Fruit fly (Drosophila melanogaster) Kc167 (cell line): ENCODE results near the gene CG7246.

Experiments
- Myc ChIP-seq: fragments of >200 bp; optimal IDR thresholded peaks from 2 replicates; lab custom pipeline; 2017; ENCODE audit warnings: missing external identifiers
- Sin3A ChIP-seq: fragments of >200 bp; optimal IDR thresholded peaks from 2 replicates; lab custom pipeline; 2018; ENCODE audit warnings: missing external identifiers
- h ChIP-seq: fragments of >200 bp; optimal IDR thresholded peaks from 3 replicates; lab custom pipeline; 2018; ENCODE audit warnings: missing external identifiers
- insv ChIP-seq: fragments of >200 bp; optimal IDR thresholded peaks from 3 replicates; lab custom pipeline; 2018; ENCODE audit warnings: missing external identifiers
- psq ChIP-seq: fragments of >200 bp; optimal IDR thresholded peaks from 2 replicates; lab custom pipeline; 2017; ENCODE audit warnings: missing external identifiers
- ttk ChIP-seq: sonication (Bioruptor generic); optimal IDR thresholded peaks from 2 replicates; lab custom pipeline; 2017; ENCODE audit warnings: missing external identifiers

CG7246 gene

dm6 chrX:9080962-9081361 lies at the start of gene CG7246, which contains the start of gene HP1b:
TSS of gene CG7246 (minus strand) at chrX:9081057.
TSS of gene HP1b (plus strand) at chrX:9081063.
- no peak for TF ChIP-seq Sin3A (lab: Kevin White, UChicago)
- TF ChIP-seq ttk (lab: Kevin White, UChicago), result no peak
- no peak for TF ChIP-seq insv
- no peak for TF ChIP-seq Myc
- TF ChIP-seq h (lab: Kevin White, UChicago), result no peak
- TF ChIP-seq psq (lab: Kevin White, UChicago), result no peak

DNA sequence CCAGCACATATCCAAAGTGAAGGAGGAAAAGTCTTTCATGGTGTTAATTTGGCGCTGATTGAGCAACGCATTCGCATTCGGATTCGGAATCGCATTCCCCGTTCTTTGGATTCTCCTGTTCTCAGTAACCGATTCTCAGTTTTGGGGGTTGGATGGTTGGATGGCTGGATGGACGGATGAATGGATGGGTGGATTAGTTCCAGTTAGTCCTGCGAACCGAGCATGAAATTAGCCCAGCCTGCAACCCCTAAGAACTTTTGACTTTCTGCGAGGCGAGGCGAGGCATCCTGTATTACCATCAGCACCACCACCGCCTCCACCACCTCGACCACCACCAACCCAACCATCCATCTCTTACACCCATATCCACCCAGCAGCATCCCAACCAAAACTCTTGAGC lies 49.4 kb upstream of the CG7246 start:
- TF ChIP-seq psq (lab: Kevin White, UChicago) (no peak), ttk (lab: Kevin White, UChicago) (no peak), insv (no peak), h (lab: Kevin White, UChicago) (no peak)

- TF ChIP-seq ttk (lab: Kevin White, UChicago) (no peak), psq (lab: Kevin White, UChicago) (no peak), Myc (no peak), h (lab: Kevin White, UChicago) (no peak)
Observed at dm6 chrX:9129436-9129835, 48.6 kb upstream of the CG7246 start.

DNA sequence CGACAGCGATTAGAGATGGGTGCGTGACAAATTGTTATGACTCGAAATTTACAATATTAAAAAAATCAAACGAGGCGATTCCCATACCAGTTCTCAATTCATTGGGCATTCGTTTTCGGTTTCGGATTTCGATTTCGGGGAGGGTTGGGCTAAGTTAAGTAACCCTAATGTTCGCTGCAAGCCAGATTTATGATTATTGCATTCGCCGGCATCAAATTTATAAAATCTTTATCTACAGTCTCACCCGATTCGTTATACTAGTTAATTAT lies 47.1 kb upstream of the CG7246 start:
- TF ChIP-seq insv (no peak), Myc (no peak), ttk (lab: Kevin White, UChicago) (no peak), psq (lab: Kevin White, UChicago) (no peak), Sin3A (lab: Kevin White, UChicago) (no peak), h (lab: Kevin White, UChicago) (no peak)

DNA sequence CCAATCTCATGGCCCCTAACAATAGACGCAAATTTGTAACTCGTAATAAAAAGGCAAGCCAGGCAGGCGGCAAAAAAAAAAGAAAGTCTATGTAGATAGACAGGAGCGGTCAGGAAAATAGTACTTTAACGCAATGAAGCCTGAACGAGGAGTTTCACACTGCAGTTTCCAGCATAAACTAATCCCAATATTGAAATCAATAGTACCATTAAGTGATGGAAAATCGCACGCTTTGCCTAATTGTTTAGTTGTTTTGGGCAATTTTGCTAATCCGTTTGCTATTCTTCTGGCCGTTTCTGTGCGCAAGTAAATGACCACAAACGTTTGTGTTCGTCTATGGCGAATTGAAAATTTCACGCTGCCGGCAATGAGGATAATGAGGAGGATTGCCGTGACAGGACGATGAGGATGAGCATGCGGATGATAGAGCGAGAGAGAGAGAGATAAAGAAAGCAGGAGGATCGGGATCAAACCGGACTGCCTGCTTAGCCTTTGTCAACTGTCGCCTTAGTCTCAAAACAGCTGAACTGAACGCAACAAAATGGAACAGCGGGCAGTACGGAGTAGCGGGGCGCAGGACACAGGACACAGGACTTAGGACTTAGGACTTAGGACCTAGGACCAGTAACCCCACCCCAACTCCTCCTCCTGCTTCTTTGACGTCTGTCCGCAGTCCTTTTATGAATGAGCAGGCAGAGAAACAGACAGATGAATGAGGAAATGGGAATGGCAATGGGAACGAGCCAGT lies 46.6 kb upstream of the CG7246 start:
- TF ChIP-seq psq (lab: Kevin White, UChicago), result no peak
- no peak for TF ChIP-seq Sin3A (lab: Kevin White, UChicago)
- no peak for TF ChIP-seq ttk (lab: Kevin White, UChicago)
- no peak for TF ChIP-seq insv
- no peak for TF ChIP-seq h (lab: Kevin White, UChicago)
- TF ChIP-seq Myc, result no peak

- no peak for TF ChIP-seq Sin3A (lab: Kevin White, UChicago)
- TF ChIP-seq insv, result no peak
- TF ChIP-seq psq (lab: Kevin White, UChicago), result no peak
- no peak for TF ChIP-seq ttk (lab: Kevin White, UChicago)
- TF ChIP-seq Myc, result no peak
- no peak for TF ChIP-seq h (lab: Kevin White, UChicago)
Observed at dm6 chrX:9122492-9122891, 41.6 kb upstream of the CG7246 start.

dm6 chrX:9120828-9121754 lies 40.2 kb upstream of the CG7246 start:
- TF ChIP-seq insv, result no peak
- TF ChIP-seq ttk (lab: Kevin White, UChicago), result no peak
- no peak for TF ChIP-seq Sin3A (lab: Kevin White, UChicago)
- no peak for TF ChIP-seq h (lab: Kevin White, UChicago)
- no peak for TF ChIP-seq Myc
- no peak for TF ChIP-seq psq (lab: Kevin White, UChicago)

- TF ChIP-seq h (lab: Kevin White, UChicago), result no peak
- no peak for TF ChIP-seq Myc
Observed at dm6 chrX:9119671-9120364, 39.0 kb upstream of the CG7246 start.

dm6 chrX:9118961-9119633 lies 38.2 kb upstream of the CG7246 start:
- no peak for TF ChIP-seq Myc
- TF ChIP-seq Sin3A (lab: Kevin White, UChicago), result no peak
- TF ChIP-seq insv, result no peak
- TF ChIP-seq ttk (lab: Kevin White, UChicago), result no peak
- no peak for TF ChIP-seq psq (lab: Kevin White, UChicago)
- TF ChIP-seq h (lab: Kevin White, UChicago), result no peak

DNA sequence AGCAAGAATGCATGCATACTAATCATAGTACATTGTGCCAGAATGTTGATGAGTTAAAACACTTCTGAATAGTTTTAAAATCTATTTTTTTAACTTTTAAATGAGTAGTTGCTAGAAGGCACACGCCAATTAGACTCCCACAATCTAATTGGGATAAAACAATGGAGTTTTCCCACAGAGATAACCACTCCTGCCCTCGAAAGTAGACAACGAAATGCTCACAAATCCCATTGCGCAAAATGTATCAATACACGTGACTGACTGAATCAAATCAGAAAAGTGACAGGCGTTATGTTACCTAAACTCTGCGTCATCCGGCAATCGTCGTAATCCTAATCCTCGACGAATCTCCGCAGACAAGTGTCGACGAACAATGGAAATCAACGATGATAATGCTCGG lies 37.0 kb upstream of the CG7246 start:
- TF ChIP-seq psq (lab: Kevin White, UChicago), result no peak
- no peak for TF ChIP-seq h (lab: Kevin White, UChicago)

- TF ChIP-seq Myc (no peak), psq (lab: Kevin White, UChicago) (no peak), insv (no peak), ttk (lab: Kevin White, UChicago) (no peak), Sin3A (lab: Kevin White, UChicago) (no peak), h (lab: Kevin White, UChicago) (no peak)
Observed at dm6 chrX:9110155-9110909, 29.5 kb upstream of the CG7246 start.
